Fruit fly (Drosophila melanogaster) whole organism, adult: ENCODE data around the gene CG11737.

Experiments used
- CG14711 ChIP-seq: fragments of 200-800 bp; sonication (Bioruptor generic); optimal IDR thresholded peaks from 2 replicates; lab custom pipeline; 2018; ENCODE audit warnings: missing biosample characterization, mild to moderate bottlenecking, missing genetic modification characterization, moderate library complexity
- CG33017 ChIP-seq: fragments of 200-800 bp; sonication (Bioruptor generic); optimal IDR thresholded peaks from 2 replicates; lab custom pipeline; 2018; ENCODE audit warnings: missing biosample characterization, mild to moderate bottlenecking, missing genetic modification characterization, moderate library complexity
- Hr96 ChIP-seq: fragments of 200-800 bp; sonication (Bioruptor generic); optimal IDR thresholded peaks from 2 replicates; lab custom pipeline; 2016; ENCODE audit warnings: missing biosample characterization, missing genetic modification characterization
- Mnt ChIP-seq: fragments of 200-800 bp; sonication (Bioruptor generic); optimal IDR thresholded peaks from 2 replicates; lab custom pipeline; 2016; ENCODE audit warnings: missing biosample characterization, mild to moderate bottlenecking, missing genetic modification characterization
- tj ChIP-seq: fragments of 200-800 bp; sonication (Bioruptor generic); optimal IDR thresholded peaks from 3 replicates; lab custom pipeline; 2017; ENCODE audit warnings: missing biosample characterization, mild to moderate bottlenecking, missing genetic modification characterization, moderate library complexity
- toe ChIP-seq: fragments of 200-800 bp; sonication (Bioruptor generic); optimal IDR thresholded peaks from 2 replicates; lab custom pipeline; 2016; ENCODE audit warnings: missing biosample characterization, missing genetic modification characterization

dm6 chr3R:8562484-8562886 lies 44.8 kb downstream of the CG11737 start, which contains the start of the genes mRpS18A and CG31460:
- TF ChIP-seq CG14711 (tag; lab: Kevin White, UChicago) = peak; percentile 21
- TF ChIP-seq tj (GFP tag; lab: Kevin White, UChicago) = no peak
- TF ChIP-seq Hr96 (GFP tag; lab: Kevin White, UChicago) = no peak
- no peak for TF ChIP-seq Mnt (GFP tag; lab: Kevin White, UChicago)
- peak; percentile 60 for TF ChIP-seq toe (GFP tag; lab: Kevin White, UChicago)
- no peak for TF ChIP-seq CG33017 (tag; lab: Kevin White, UChicago)
